Worm (Caenorhabditis elegans) whole organism, late embryonic: ENCODE measurements around the gene C52A10.3.
A peak's percentile ranks its signal among the peaks of the same experiment; 100 is the strongest.

Experiments used
- C08G9.2 ChIP-seq: sonication (generic microtip); optimal IDR thresholded peaks from 2 replicates; lab custom pipeline; 2016; ENCODE audit warnings: mild to moderate bottlenecking, missing genetic modification characterization, moderate library complexity, missing compliant biosample characterization
- C38D4.7 ChIP-seq: fragments of 200-800 bp; sonication (Bioruptor generic); optimal IDR thresholded peaks from 2 replicates; lab custom pipeline; 2018; ENCODE audit warnings: mild to moderate bottlenecking, missing genetic modification characterization, moderate library complexity, missing compliant biosample characterization
- K02D7.2 ChIP-seq: sonication (generic microtip); optimal IDR thresholded peaks from 2 replicates; lab custom pipeline; 2017; ENCODE audit warnings: mild to moderate bottlenecking, missing genetic modification characterization, missing compliant biosample characterization
- Y22D7AL.16 ChIP-seq: sonication (generic microtip); optimal IDR thresholded peaks from 2 replicates; lab custom pipeline; 2016; ENCODE audit warnings: missing genetic modification characterization, missing compliant biosample characterization
- ahr-1 ChIP-seq: sonication (generic microtip); optimal IDR thresholded peaks from 2 replicates; lab custom pipeline; 2016; ENCODE audit warnings: missing genetic modification characterization, missing compliant biosample characterization
- ceh-19 ChIP-seq: fragments of 200-800 bp; sonication (Bioruptor generic); optimal IDR thresholded peaks from 2 replicates; lab custom pipeline; 2018; ENCODE audit warnings: mild to moderate bottlenecking, missing genetic modification characterization, missing compliant biosample characterization
- ceh-22 ChIP-seq: sonication (generic microtip); optimal IDR thresholded peaks from 2 replicates; lab custom pipeline; 2017; ENCODE audit warnings: missing biosample characterization, missing genetic modification characterization
- ceh-45 ChIP-seq: fragments of 200-800 bp; sonication (Bioruptor generic); IDR thresholded peaks from 2 replicates; pipeline ENCODE4 v1.3.6; 2022; ENCODE audit warnings: missing genetic modification reagents, missing genetic modification characterization, missing compliant biosample characterization
- ceh-48 ChIP-seq: sonication (generic microtip); optimal IDR thresholded peaks from 2 replicates; lab custom pipeline; 2016; ENCODE audit warnings: missing genetic modification characterization, inconsistent platforms, missing compliant biosample characterization
- ceh-6 ChIP-seq: fragments of 200-800 bp; sonication (Bioruptor generic); optimal IDR thresholded peaks from 2 replicates; lab custom pipeline; 2018; ENCODE audit warnings: mild to moderate bottlenecking, missing genetic modification characterization, missing compliant biosample characterization
- ceh-9 ChIP-seq: sonication (generic microtip); optimal IDR thresholded peaks from 2 replicates; lab custom pipeline; 2016; ENCODE audit warnings: mild to moderate bottlenecking, missing genetic modification characterization, inconsistent platforms, missing compliant biosample characterization
- dmd-4 ChIP-seq: sonication (generic microtip); optimal IDR thresholded peaks from 2 replicates; lab custom pipeline; 2016; ENCODE audit warnings: borderline replicate concordance, missing genetic modification characterization, missing compliant biosample characterization
- elt-4 ChIP-seq: sonication (generic microtip); optimal IDR thresholded peaks from 2 replicates; lab custom pipeline; 2016; ENCODE audit warnings: missing genetic modification characterization, missing compliant biosample characterization
- ets-4 ChIP-seq: sonication (generic microtip); optimal IDR thresholded peaks from 2 replicates; lab custom pipeline; 2016; ENCODE audit warnings: missing genetic modification characterization, missing compliant biosample characterization
- fkh-6 ChIP-seq: sonication (generic microtip); optimal IDR thresholded peaks from 2 replicates; lab custom pipeline; 2016; ENCODE audit warnings: missing genetic modification characterization, missing compliant biosample characterization
- gmeb-2 ChIP-seq: sonication (generic microtip); optimal IDR thresholded peaks from 2 replicates; lab custom pipeline; 2016; ENCODE audit warnings: missing genetic modification characterization, inconsistent platforms, missing compliant biosample characterization
- hlh-13 ChIP-seq: fragments of 200-800 bp; sonication (Bioruptor generic); optimal IDR thresholded peaks from 2 replicates; lab custom pipeline; 2018; ENCODE audit warnings: mild to moderate bottlenecking, missing genetic modification characterization, missing compliant biosample characterization
- hlh-6 ChIP-seq: sonication (generic microtip); optimal IDR thresholded peaks from 2 replicates; lab custom pipeline; 2016; ENCODE audit warnings: missing genotype, missing genetic modification characterization, missing compliant biosample characterization
- lim-6 ChIP-seq: sonication (generic microtip); optimal IDR thresholded peaks from 2 replicates; lab custom pipeline; 2016; ENCODE audit warnings: missing genetic modification characterization, missing compliant biosample characterization
- lin-11 ChIP-seq: fragments of 200-800 bp; sonication (Bioruptor generic); optimal IDR thresholded peaks from 2 replicates; lab custom pipeline; 2018; ENCODE audit warnings: mild to moderate bottlenecking, missing genetic modification characterization, missing compliant biosample characterization
- madf-2 ChIP-seq: sonication (generic microtip); optimal IDR thresholded peaks from 2 replicates; lab custom pipeline; 2017; ENCODE audit warnings: missing genetic modification characterization, missing compliant biosample characterization
- mec-3 ChIP-seq: sonication (generic microtip); optimal IDR thresholded peaks from 2 replicates; lab custom pipeline; 2016; ENCODE audit warnings: borderline replicate concordance, missing genetic modification characterization, missing compliant biosample characterization
- npax-4 ChIP-seq: sonication (generic microtip); optimal IDR thresholded peaks from 2 replicates; lab custom pipeline; 2016; ENCODE audit warnings: missing genetic modification characterization, missing compliant biosample characterization
- pag-3 ChIP-seq: sonication (generic microtip); optimal IDR thresholded peaks from 2 replicates; lab custom pipeline; 2016; ENCODE audit warnings: missing compliant biosample characterization, missing genetic modification characterization, borderline replicate concordance
- pax-1 ChIP-seq: fragments of 150-350 bp; optimal IDR thresholded peaks from 2 replicates; lab custom pipeline; 2014; ENCODE audit warnings: missing biosample characterization, missing genetic modification characterization
- pqm-1 ChIP-seq: sonication (generic microtip); optimal IDR thresholded peaks from 2 replicates; lab custom pipeline; 2016; ENCODE audit warnings: missing genetic modification characterization, missing compliant biosample characterization
- sdc-2 ChIP-seq: sonication (generic microtip); optimal IDR thresholded peaks from 2 replicates; lab custom pipeline; 2016; ENCODE audit warnings: missing genotype, missing genetic modification characterization, missing compliant biosample characterization
- sox-4 ChIP-seq: sonication (generic microtip); optimal IDR thresholded peaks from 2 replicates; lab custom pipeline; 2017; ENCODE audit warnings: mild to moderate bottlenecking, missing genetic modification characterization, inconsistent platforms, missing compliant biosample characterization
- tbx-2 ChIP-seq: sonication (generic microtip); optimal IDR thresholded peaks from 2 replicates; lab custom pipeline; 2016; ENCODE audit warnings: missing genetic modification characterization, missing compliant biosample characterization
- ttx-3 ChIP-seq: sonication (generic microtip); optimal IDR thresholded peaks from 2 replicates; lab custom pipeline; 2016; ENCODE audit warnings: missing genetic modification reagents, missing genetic modification characterization, missing compliant biosample characterization
- unc-3 ChIP-seq, 2 experiments: fragments of 200-800 bp in 1 of 2; sonication (Bioruptor generic) in 1 of 2; sonication (generic microtip) in 1 of 2; conservative IDR thresholded peaks in 1 of 2; optimal IDR thresholded peaks in 1 of 2; 2 replicates each; pipeline versions ENCODE4 v1.3.6 to Lab custom; 2016 to 2022; ENCODE audit warnings: missing compliant biosample characterization in 2 of 2, missing genetic modification characterization in 2 of 2, missing genetic modification reagents in 1 of 2
- unc-42 ChIP-seq: sonication (generic microtip); optimal IDR thresholded peaks from 2 replicates; lab custom pipeline; 2016; ENCODE audit warnings: missing genotype, missing genetic modification characterization, missing compliant biosample characterization
- zip-5 ChIP-seq: sonication (generic microtip); optimal IDR thresholded peaks from 2 replicates; lab custom pipeline; 2016; ENCODE audit warnings: missing genetic modification characterization, missing compliant biosample characterization
- ztf-16 ChIP-seq: sonication (generic microtip); optimal IDR thresholded peaks from 2 replicates; lab custom pipeline; 2017; ENCODE audit warnings: missing genetic modification characterization, missing compliant biosample characterization

The C52A10.3 gene

DNA sequence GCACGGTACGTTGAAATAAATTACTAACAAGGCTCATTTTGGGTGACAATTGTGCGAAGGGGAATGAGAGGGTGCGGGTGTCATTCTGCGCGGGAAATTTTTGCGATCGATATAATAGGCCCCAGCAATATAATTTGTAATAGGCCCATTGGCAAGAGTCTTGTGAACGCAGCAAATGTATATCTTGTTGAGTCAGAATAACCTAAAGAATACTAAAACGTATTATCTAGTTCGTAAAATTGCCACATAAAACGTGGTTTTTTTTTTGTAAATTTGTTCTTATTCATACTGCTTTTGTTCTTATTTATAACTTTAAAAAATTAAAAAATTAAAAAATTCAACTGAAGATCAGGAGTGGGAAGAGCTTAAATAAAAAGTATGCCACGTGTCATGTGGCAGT lies at the start of gene C52A10.3:
TSS of gene C52A10.3 (minus strand) at position 101 of the 400 bp plus-strand sequence.
- TF ChIP-seq madf-2 (tag; lab: Kevin White, UChicago) (no peak), ceh-22 (tag; lab: Kevin White, UChicago) (no peak), fkh-6 (tag; lab: Kevin White, UChicago) (no peak), unc-42 (no peak), C08G9.2 (tag; lab: Kevin White, UChicago) (no peak), pax-1 (tag; lab: Kevin White, UChicago) (no peak), ttx-3 (tag; lab: Kevin White, UChicago) (no peak), K02D7.2 (tag; lab: Kevin White, UChicago) (no peak), elt-4 (tag; lab: Kevin White, UChicago) (no peak), ceh-9 (tag; lab: Kevin White, UChicago) (no peak)

DNA sequence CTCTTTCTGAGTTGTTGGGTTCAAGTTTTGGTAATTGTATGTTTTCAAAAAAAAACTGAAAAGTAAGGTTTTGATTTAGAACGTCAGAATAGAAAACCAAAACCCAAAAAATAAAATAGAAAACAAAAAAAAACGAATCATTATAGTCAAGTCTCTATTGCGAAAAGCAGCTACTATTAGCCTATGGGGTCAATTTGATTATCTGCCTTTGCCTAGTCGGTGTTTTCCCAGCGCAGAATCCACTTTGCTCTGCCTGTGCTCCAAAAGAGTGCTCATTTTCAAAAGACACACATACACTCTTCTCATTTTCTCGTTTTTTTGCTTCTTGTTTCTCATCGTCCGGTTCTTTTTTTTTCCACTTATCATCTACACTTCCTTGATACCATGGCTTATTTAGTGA lies 49.4 kb upstream of the C52A10.3 start:
- TF ChIP-seq unc-3 (GFP tag; conservative IDR thresholded peaks at IDR 0.05; lab: Robert Waterston, UW) (no peak), unc-3 (tag; optimal IDR thresholded peaks at IDR 0.05; lab: Kevin White, UChicago) (no peak), dmd-4 (tag; lab: Kevin White, UChicago) (no peak), ceh-45 (GFP tag; lab: Robert Waterston, UW) (no peak), unc-42 (peak; percentile 66), ahr-1 (tag; lab: Kevin White, UChicago) (no peak)

DNA sequence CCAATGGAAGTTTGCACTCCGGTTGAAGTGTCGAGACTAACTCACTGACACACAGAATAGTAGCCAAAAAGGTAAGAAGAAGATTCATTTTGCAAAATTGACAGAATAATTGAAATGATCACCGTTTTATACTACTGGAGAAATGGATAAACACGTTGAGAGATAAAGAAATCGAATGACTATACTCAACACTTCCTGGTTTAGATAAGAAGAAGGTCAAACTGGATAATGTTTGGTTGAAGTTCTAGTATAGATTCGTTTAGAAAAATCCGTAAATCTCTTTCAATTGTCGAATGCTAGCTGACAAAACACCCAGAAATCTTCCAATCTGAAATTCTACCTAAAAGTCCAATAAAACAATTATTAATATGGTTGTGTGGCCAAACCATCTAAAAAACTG lies 48.0 kb upstream of the C52A10.3 start, which contains the start of gene Y49G5A.1:
TSS of gene Y49G5A.1 (minus strand) at position 101 of the 400 bp plus-strand sequence.
- TF ChIP-seq unc-3 (GFP tag; conservative IDR thresholded peaks at IDR 0.05; lab: Robert Waterston, UW) (no peak), unc-3 (tag; optimal IDR thresholded peaks at IDR 0.05; lab: Kevin White, UChicago) (no peak), lin-11 (no peak)

DNA sequence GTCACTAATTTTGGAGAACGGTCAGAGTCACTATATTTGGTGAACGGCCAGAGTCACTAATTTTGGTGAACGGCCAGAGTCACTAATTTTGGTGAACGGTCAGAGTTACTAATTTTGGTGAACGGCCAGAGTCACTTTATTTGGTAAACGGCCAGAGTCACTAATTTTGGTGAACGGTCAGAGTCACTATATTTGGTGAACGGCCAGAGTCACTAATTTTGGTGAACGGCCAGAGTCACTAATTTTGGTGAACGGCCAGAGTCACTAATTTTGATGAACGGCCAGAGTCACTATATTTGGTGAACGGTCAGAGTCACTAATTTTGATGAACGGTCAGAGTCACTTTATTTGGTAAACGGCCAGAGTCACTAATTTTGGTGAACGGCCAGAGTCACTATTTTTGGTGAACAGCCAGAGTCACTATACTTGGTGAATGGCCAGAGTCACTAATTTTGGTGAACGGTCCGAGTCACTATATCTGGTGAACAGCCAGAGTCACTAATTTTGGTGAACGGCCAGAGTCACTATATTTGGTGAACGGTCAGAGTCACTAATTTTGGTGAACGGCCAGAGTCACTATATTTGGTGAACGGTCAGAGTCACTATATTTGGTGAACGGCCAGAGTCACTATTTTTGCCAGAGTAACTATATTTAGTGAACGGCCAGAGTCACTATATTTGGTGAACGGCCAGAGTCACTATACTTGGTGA lies 45.1 kb upstream of the C52A10.3 start:
- peak; percentile 49 for TF ChIP-seq madf-2 (tag; lab: Kevin White, UChicago)
- TF ChIP-seq pag-3 = peak; percentile 87
- peak; percentile 11 for TF ChIP-seq sdc-2 (tag; lab: Kevin White, UChicago)
- peak; percentile 31 for TF ChIP-seq ceh-48 (tag; lab: Kevin White, UChicago)
- TF ChIP-seq lim-6 = peak; percentile 47
- peak; percentile 91 for TF ChIP-seq dmd-4 (tag; lab: Kevin White, UChicago)
- peak; percentile 68 for TF ChIP-seq elt-4 (tag; lab: Kevin White, UChicago)
- TF ChIP-seq gmeb-2 (tag; lab: Kevin White, UChicago) = peak; percentile 54
- peak; percentile 1 for TF ChIP-seq Y22D7AL.16 (tag; lab: Kevin White, UChicago)
- peak; percentile 41 for TF ChIP-seq C38D4.7 (GFP tag; lab: Kevin White, UChicago)
- peak; percentile 45 for TF ChIP-seq ztf-16 (tag; lab: Kevin White, UChicago)
- TF ChIP-seq mec-3 = peak; percentile 62
- peak; percentile 81 for TF ChIP-seq ceh-19 (GFP tag; lab: Kevin White, UChicago)
- TF ChIP-seq fkh-6 (tag; lab: Kevin White, UChicago) = peak; percentile 71
- peak; percentile 45 for TF ChIP-seq pqm-1 (tag; lab: Kevin White, UChicago)
- TF ChIP-seq sox-4 (tag; lab: Kevin White, UChicago) = peak; percentile 29
- peak; percentile 22 for TF ChIP-seq ceh-9 (tag; lab: Kevin White, UChicago)
- peak; percentile 18 for TF ChIP-seq ceh-6 (GFP tag; lab: Kevin White, UChicago)
- TF ChIP-seq hlh-13 (GFP tag; lab: Kevin White, UChicago) = peak; percentile 58
- TF ChIP-seq tbx-2 (tag; lab: Kevin White, UChicago) = peak; percentile 49
- TF ChIP-seq zip-5 = peak; percentile 7
- peak; percentile 24 for TF ChIP-seq npax-4 (tag; lab: Kevin White, UChicago)
- peak; percentile 2 for TF ChIP-seq ets-4 (tag; lab: Kevin White, UChicago)
- peak; percentile 35 for TF ChIP-seq C08G9.2 (tag; lab: Kevin White, UChicago)
- TF ChIP-seq hlh-6 = peak; percentile 78
